Fruit fly (Drosophila melanogaster) S2 (cell line): ENCODE measurements around the gene Naa80.

ENCODE experiments used
- CG8478 ChIP-seq: fragments of >200 bp; optimal IDR thresholded peaks from 2 replicates; lab custom pipeline; 2018
- CTCF ChIP-seq, 2 experiments: fragments of >200 bp; optimal IDR thresholded peaks; 2 replicates each; lab custom pipeline; 2018

dm6 chr3R:9800644-9801330 lies 33.2 kb downstream of the Naa80 start, which contains the start of the genes CG9467 and CG8526:
- TF ChIP-seq CG8478 (lab: Kevin White, UChicago) = no peak
- TF ChIP-seq CTCF (optimal IDR thresholded peaks at IDR 0.05; lab: Kevin White, UChicago) = no peak
